Fruit fly (Drosophila melanogaster) whole organism, pupa: ENCODE data around the gene slp1.

Experiments used
- CG8159 ChIP-seq: fragments of 200-800 bp; sonication (Bioruptor generic); optimal IDR thresholded peaks from 3 replicates; lab custom pipeline; 2018; ENCODE audit warnings: missing biosample characterization, mild to moderate bottlenecking, missing genetic modification characterization, moderate library complexity
- CG8301 ChIP-seq: fragments of 200-800 bp; sonication (Bioruptor generic); optimal IDR thresholded peaks from 2 replicates; lab custom pipeline; 2018; ENCODE audit warnings: missing biosample characterization, mild to moderate bottlenecking, missing genetic modification characterization
- D1 ChIP-seq: fragments of 200-800 bp; sonication (Bioruptor generic); optimal IDR thresholded peaks from 2 replicates; lab custom pipeline; 2018; ENCODE audit warnings: missing biosample characterization, mild to moderate bottlenecking, missing genetic modification characterization, moderate library complexity
- Ets98B ChIP-seq: fragments of 200-800 bp; sonication (Bioruptor generic); IDR thresholded peaks from 2 replicates; pipeline ENCODE4 v1.3.6; 2022; ENCODE audit warnings: missing biosample characterization, missing genetic modification characterization
- Pif1B ChIP-seq: fragments of 200-800 bp; sonication (Bioruptor generic); optimal IDR thresholded peaks from 3 replicates; lab custom pipeline; 2016; ENCODE audit warnings: missing biosample characterization, missing genetic modification characterization
- Snoo ChIP-seq: fragments of 200-800 bp; sonication (Bioruptor generic); optimal IDR thresholded peaks from 3 replicates; lab custom pipeline; 2017; ENCODE audit warnings: missing biosample characterization, mild to moderate bottlenecking, missing genetic modification characterization, inconsistent platforms
- gl ChIP-seq: fragments of 200-800 bp; sonication (Bioruptor generic); optimal IDR thresholded peaks from 2 replicates; lab custom pipeline; 2018; ENCODE audit warnings: missing biosample characterization, mild to moderate bottlenecking, missing genetic modification characterization
- rn ChIP-seq: fragments of 200-800 bp; sonication (Bioruptor generic); IDR thresholded peaks from 2 replicates; pipeline ENCODE4 v1.3.6; 2022; ENCODE audit warnings: missing biosample characterization, missing genetic modification characterization

DNA sequence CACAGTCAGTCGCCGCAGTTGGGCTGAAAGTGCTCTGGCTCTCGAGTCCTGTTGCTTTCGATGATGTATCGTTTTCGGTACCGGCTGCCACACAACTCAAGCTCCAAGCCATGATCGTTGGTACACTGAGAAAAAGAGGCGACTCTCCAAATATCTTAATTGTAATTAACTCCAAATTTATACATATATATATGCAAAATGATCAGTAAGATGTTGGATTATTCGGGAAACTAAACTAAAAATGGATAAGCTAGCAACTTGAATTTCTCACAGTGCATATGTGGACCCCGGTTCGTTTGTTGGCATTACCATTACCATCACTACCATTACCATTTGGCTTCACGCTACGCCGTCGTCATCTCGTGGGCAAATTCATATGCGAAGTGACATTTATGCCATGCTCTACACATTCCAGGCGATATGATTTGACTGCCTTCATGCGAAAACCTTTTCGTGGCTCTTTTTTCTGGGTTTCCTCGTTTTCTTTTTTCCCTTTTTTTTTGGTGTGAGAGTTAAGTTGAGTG lies 28.1 kb downstream of the slp1 start:
- TF ChIP-seq D1 (tag; lab: Kevin White, UChicago) (no peak), Snoo (tag; lab: Kevin White, UChicago) (no peak), CG8159 (tag; lab: Kevin White, UChicago) (peak; percentile 31), Pif1B (no peak), gl (tag; lab: Kevin White, UChicago) (no peak), Ets98B (peak; percentile 33; the same call in 1 of the 2 replicates), CG8301 (tag; lab: Kevin White, UChicago) (peak; percentile 5), rn (GFP tag; lab: Robert Waterston, UW) (no peak)
